Worm (Caenorhabditis elegans) whole organism, L4 larva: ENCODE results near the gene Y48B6A.1.
A peak's percentile ranks its signal among the peaks of the same experiment; 100 is the strongest.

Experiments used
- D1046.2 ChIP-seq: fragments of 200-800 bp; sonication (Bioruptor generic); IDR thresholded peaks from 2 replicates; pipeline ENCODE4 v1.3.6; 2022; ENCODE audit warnings: missing genetic modification characterization, missing compliant biosample characterization
- R02D3.7 ChIP-seq: fragments of 150-350 bp; sonication (generic microtip); optimal IDR thresholded peaks from 3 replicates; lab custom pipeline; 2014; ENCODE audit warnings: missing biosample characterization, missing genetic modification characterization
- aha-1 ChIP-seq: fragments of 150-350 bp; peaks from one replicate; lab custom pipeline; 2014; ENCODE audit warnings: missing biosample characterization, missing genetic modification characterization
- ama-1 ChIP-seq: fragments of 150-350 bp; optimal IDR thresholded peaks from 2 replicates; lab custom pipeline; 2014; ENCODE audit warnings: inconsistent platforms, mixed read lengths
- ceh-20 ChIP-seq: fragments of 200-800 bp; sonication (Bioruptor generic); IDR thresholded peaks from 2 replicates; pipeline ENCODE4 v1.3.6; 2022; ENCODE audit warnings: missing genetic modification reagents, missing genetic modification characterization, missing compliant biosample characterization
- ceh-62 ChIP-seq: sonication (generic microtip); optimal IDR thresholded peaks from 2 replicates; lab custom pipeline; 2017; ENCODE audit warnings: missing biosample characterization, missing genetic modification characterization
- daf-12 ChIP-seq: fragments of 150-350 bp; optimal IDR thresholded peaks from 2 replicates; lab custom pipeline; 2014; ENCODE audit warnings: missing biosample characterization, missing genetic modification reagents, missing genetic modification characterization
- daf-16 ChIP-seq, 3 experiments: sonication (generic microtip); optimal IDR thresholded peaks; 2 replicates each; lab custom pipeline; 2016 to 2017; ENCODE audit warnings: missing genetic modification characterization in 3 of 3, missing genetic modification reagents in 3 of 3, mild to moderate bottlenecking in 2 of 3, missing compliant biosample characterization in 2 of 3, missing biosample characterization in 1 of 3, moderate library complexity in 1 of 3
- daf-19 ChIP-seq: fragments of 200-800 bp; sonication (Bioruptor generic); conservative IDR thresholded peaks from 2 replicates; pipeline ENCODE4 v1.3.6; 2022; ENCODE audit warnings: missing genetic modification characterization, missing compliant biosample characterization
- dmd-6 ChIP-seq: fragments of 200-800 bp; sonication (Bioruptor generic); IDR thresholded peaks from 2 replicates; pipeline ENCODE4 v1.3.6; 2022; ENCODE audit warnings: missing genetic modification reagents, missing genetic modification characterization, missing compliant biosample characterization
- hlh-11 ChIP-seq: fragments of 200-800 bp; sonication (Bioruptor generic); optimal IDR thresholded peaks from 2 replicates; lab custom pipeline; 2018; ENCODE audit warnings: mild to moderate bottlenecking, missing genetic modification characterization, missing compliant biosample characterization
- hlh-30 ChIP-seq: sonication (generic microtip); optimal IDR thresholded peaks from 2 replicates; lab custom pipeline; 2017; ENCODE audit warnings: antibody characterized with exemption, mild to moderate bottlenecking, missing genetic modification characterization, missing compliant biosample characterization; ENCODE audit not compliant: insufficient read depth
- hmg-1.1 ChIP-seq: fragments of 200-800 bp; sonication (Bioruptor generic); IDR thresholded peaks from 2 replicates; pipeline ENCODE4 v1.3.6; 2022; ENCODE audit warnings: missing genetic modification reagents, missing genetic modification characterization, missing compliant biosample characterization
- lim-7 ChIP-seq: fragments of 200-800 bp; sonication (Bioruptor generic); IDR thresholded peaks from 2 replicates; pipeline ENCODE4 v1.3.6; 2022; ENCODE audit warnings: missing genetic modification characterization, missing compliant biosample characterization
- mdl-1 ChIP-seq, 2 experiments: fragments of 150-350 bp in 1 of 2; sonication (generic microtip) in 1 of 2; optimal IDR thresholded peaks; 2 replicates each; lab custom pipeline; 2014 to 2017; ENCODE audit warnings: missing biosample characterization in 2 of 2, missing genetic modification characterization in 2 of 2
- mep-1 ChIP-seq: fragments of 150-350 bp; sonication (generic microtip); optimal IDR thresholded peaks from 3 replicates; lab custom pipeline; 2014; ENCODE audit warnings: missing biosample characterization, missing genetic modification characterization
- mxl-2 ChIP-seq: fragments of 200-800 bp; sonication (Bioruptor generic); conservative IDR thresholded peaks from 2 replicates; pipeline ENCODE4 v1.3.6; 2022; ENCODE audit warnings: missing genetic modification reagents, missing genetic modification characterization, missing compliant biosample characterization
- mxl-3 ChIP-seq: fragments of 200-800 bp; sonication (Bioruptor generic); optimal IDR thresholded peaks from 2 replicates; lab custom pipeline; 2018; ENCODE audit warnings: mild to moderate bottlenecking, missing genetic modification characterization, missing compliant biosample characterization
- nhr-102 ChIP-seq: sonication (generic microtip); optimal IDR thresholded peaks from 2 replicates; lab custom pipeline; 2016; ENCODE audit warnings: mild to moderate bottlenecking, missing genetic modification characterization, moderate library complexity, missing compliant biosample characterization
- nhr-28 ChIP-seq: fragments of 150-350 bp; optimal IDR thresholded peaks from 2 replicates; lab custom pipeline; 2014; ENCODE audit warnings: missing biosample characterization, missing genetic modification characterization
- nhr-77 ChIP-seq: fragments of 150-350 bp; optimal IDR thresholded peaks from 2 replicates; lab custom pipeline; 2014; ENCODE audit warnings: missing biosample characterization, missing genetic modification characterization
- sdz-12 ChIP-seq: fragments of 200-800 bp; sonication (Bioruptor generic); optimal IDR thresholded peaks from 2 replicates; lab custom pipeline; 2018; ENCODE audit warnings: mild to moderate bottlenecking, missing genetic modification characterization, missing compliant biosample characterization
- tag-97 ChIP-seq: fragments of 200-800 bp; sonication (Bioruptor generic); IDR thresholded peaks from 2 replicates; pipeline ENCODE4 v1.3.6; 2022; ENCODE audit warnings: missing genetic modification characterization, missing compliant biosample characterization
- unc-39 ChIP-seq: sonication (generic microtip); optimal IDR thresholded peaks from 2 replicates; lab custom pipeline; 2017; ENCODE audit warnings: missing biosample characterization, missing genetic modification characterization
- unc-62 ChIP-seq, 3 experiments: fragments of 150-350 bp in 1 of 3; sonication (generic microtip); optimal IDR thresholded peaks in 2 of 3; peaks in 1 of 3; 1 replicate in 1 of 3; 2 replicates in 2 of 3; lab custom pipeline; 2014 to 2017; ENCODE audit warnings: missing biosample characterization in 3 of 3, missing genetic modification characterization in 3 of 3, missing genetic modification reagents in 3 of 3, missing genotype in 1 of 3
- zag-1 ChIP-seq: fragments of 150-350 bp; optimal IDR thresholded peaks from 2 replicates; lab custom pipeline; 2014; ENCODE audit warnings: missing biosample characterization, missing genetic modification characterization
- zfp-3 ChIP-seq: fragments of 200-800 bp; sonication (Bioruptor generic); conservative IDR thresholded peaks from 2 replicates; pipeline ENCODE4 v1.3.6; 2022; ENCODE audit warnings: missing genetic modification reagents, missing genetic modification characterization, missing compliant biosample characterization
- zip-2 ChIP-seq: fragments of 150-350 bp; optimal IDR thresholded peaks from 2 replicates; lab custom pipeline; 2014; ENCODE audit warnings: missing biosample characterization, missing genetic modification characterization
- ztf-11 ChIP-seq: fragments of 150-350 bp; optimal IDR thresholded peaks from 2 replicates; lab custom pipeline; 2014; ENCODE audit warnings: missing biosample characterization, missing genetic modification characterization

The Y48B6A.1 gene

ce11 chrII:14154357-14154756, at the start of gene Y48B6A.1 (continued):
- TF ChIP-seq zip-2 (peak; percentile 42), hlh-30 (tag; lab: Kevin White, UChicago) (peak; percentile 83), mxl-3 (GFP tag; lab: Kevin White, UChicago) (peak; percentile 87), nhr-102 (tag; lab: Kevin White, UChicago) (peak; percentile 81)

ce11 chrII:14197499-14198096, 43.4 kb upstream of the Y48B6A.1 start, which contains the start of gene ace-4:
Gene ace-4 (plus strand): TSS chrII:14198046.
- TF ChIP-seq unc-39 (tag; lab: Kevin White, UChicago) (no peak), lim-7 (GFP tag; lab: Robert Waterston, UW) (no peak), nhr-77 (tag; lab: Kevin White, UChicago) (no peak), unc-62 (GFP tag; optimal IDR thresholded peaks at IDR 0.05 in 1 of 2; lab: Kevin White, UChicago) (no peak), unc-62 (tag; optimal IDR thresholded peaks at IDR 0.05; lab: Kevin White, UChicago) (no peak), mxl-2 (GFP tag; lab: Robert Waterston, UW) (no peak), ceh-62 (tag; lab: Kevin White, UChicago) (no peak), hmg-1.1 (GFP tag; lab: Robert Waterston, UW) (no peak), tag-97 (GFP tag; lab: Robert Waterston, UW) (no peak), mdl-1 (tag; optimal IDR thresholded peaks at IDR 0.05; lab: Kevin White, UChicago) (no peak), zfp-3 (no peak), sdz-12 (no peak), R02D3.7 (tag; lab: Kevin White, UChicago) (no peak), zag-1 (no peak)

- TF ChIP-seq aha-1 (tag; lab: Kevin White, UChicago) = peak; percentile 81
- no peak for TF ChIP-seq dmd-6 (GFP tag; lab: Robert Waterston, UW)
Observed at ce11 chrII:14195931-14196330, 41.8 kb upstream of the Y48B6A.1 start.

ce11 chrII:14187456-14187855, 33.3 kb upstream of the Y48B6A.1 start:
- TF ChIP-seq aha-1 (tag; lab: Kevin White, UChicago) = peak; percentile 15
- TF ChIP-seq ztf-11 (tag; lab: Kevin White, UChicago) = no peak
- no peak for TF ChIP-seq daf-19

- TF ChIP-seq ceh-20 (no peak), mep-1 (no peak), nhr-77 (tag; lab: Kevin White, UChicago) (no peak), ama-1 (lab: Kevin White, UChicago) (no peak), lim-7 (GFP tag; lab: Robert Waterston, UW) (no peak)
- TF ChIP-seq, all 104 proteins: peak for 0
Observed at ce11 chrII:14186937-14187336, 32.8 kb upstream of the Y48B6A.1 start.

- peak in 1 of 2 experiments; percentile 54 for TF ChIP-seq daf-16 (GFP tag; optimal IDR thresholded peaks at IDR 0.05; lab: Kevin White, UChicago)
- TF ChIP-seq daf-16 (tag; optimal IDR thresholded peaks at IDR 0.05; lab: Kevin White, UChicago) = no peak
- no peak for TF ChIP-seq hmg-1.1 (GFP tag; lab: Robert Waterston, UW)
- peak; percentile 14 for TF ChIP-seq hlh-11 (tag; lab: Kevin White, UChicago)
- no peak for TF ChIP-seq D1046.2
- no peak for TF ChIP-seq ceh-20
- TF ChIP-seq daf-12 (tag; lab: Kevin White, UChicago) = no peak
- TF ChIP-seq nhr-28 (tag; lab: Kevin White, UChicago) = no peak
- no peak for TF ChIP-seq R02D3.7 (tag; lab: Kevin White, UChicago)
Observed at ce11 chrII:14178233-14178969, 24.2 kb upstream of the Y48B6A.1 start, which contains the start of gene efhd-1. Gene efhd-1 (plus strand): TSS chrII:14178814.
